Fruit fly (Drosophila melanogaster) Kc167 (cell line): ENCODE measurements around the gene Adss.

Experiments used
- Myc ChIP-seq: fragments of >200 bp; optimal IDR thresholded peaks from 2 replicates; lab custom pipeline; 2017; ENCODE audit warnings: missing external identifiers
- Sin3A ChIP-seq: fragments of >200 bp; optimal IDR thresholded peaks from 2 replicates; lab custom pipeline; 2018; ENCODE audit warnings: missing external identifiers
- h ChIP-seq: fragments of >200 bp; optimal IDR thresholded peaks from 3 replicates; lab custom pipeline; 2018; ENCODE audit warnings: missing external identifiers
- insv ChIP-seq: fragments of >200 bp; optimal IDR thresholded peaks from 3 replicates; lab custom pipeline; 2018; ENCODE audit warnings: missing external identifiers
- psq ChIP-seq: fragments of >200 bp; optimal IDR thresholded peaks from 2 replicates; lab custom pipeline; 2017; ENCODE audit warnings: missing external identifiers
- ttk ChIP-seq: sonication (Bioruptor generic); optimal IDR thresholded peaks from 2 replicates; lab custom pipeline; 2017; ENCODE audit warnings: missing external identifiers

The Adss gene

dm6 chr3R:20828520-20829415 lies 1.6 kb downstream of the Adss start:
- TF ChIP-seq h (lab: Kevin White, UChicago), result no peak
- TF ChIP-seq Sin3A (lab: Kevin White, UChicago), result no peak

- TF ChIP-seq h (lab: Kevin White, UChicago), result no peak
- no peak for TF ChIP-seq insv (lab: Kevin White, UChicago)
- no peak for TF ChIP-seq Myc
- no peak for TF ChIP-seq psq
- TF ChIP-seq ttk (lab: Kevin White, UChicago), result no peak
- no peak for TF ChIP-seq Sin3A (lab: Kevin White, UChicago)
Observed at dm6 chr3R:20826929-20827328, 3.5 kb downstream of the Adss start.

- TF ChIP-seq h (lab: Kevin White, UChicago) (no peak), insv (lab: Kevin White, UChicago) (no peak)
Observed at dm6 chr3R:20823704-20824454, 6.5 kb downstream of the Adss start, which contains the start of gene CG17272. TSS of gene CG17272 (minus strand) at chr3R:20824239.

dm6 chr3R:20821815-20822375 lies 8.5 kb downstream of the Adss start, which contains the start of the genes CG17271 and RpS20:
TSS of gene CG17271 (minus strand) at chr3R:20821848.
TSS of gene RpS20 (plus strand) at chr3R:20822181.
- no peak for TF ChIP-seq insv (lab: Kevin White, UChicago)

- TF ChIP-seq ttk (lab: Kevin White, UChicago) (no peak), Myc (no peak), Sin3A (lab: Kevin White, UChicago) (no peak), psq (no peak), insv (lab: Kevin White, UChicago) (no peak), h (lab: Kevin White, UChicago) (no peak)
Observed at dm6 chr3R:20818689-20819088, 11.7 kb downstream of the Adss start, which contains the start of gene CG17270. TSS of gene CG17270 (minus strand) at chr3R:20818929.

- TF ChIP-seq psq, result no peak
- TF ChIP-seq Myc, result no peak
- TF ChIP-seq insv (lab: Kevin White, UChicago), result no peak
- no peak for TF ChIP-seq ttk (lab: Kevin White, UChicago)
- no peak for TF ChIP-seq Sin3A (lab: Kevin White, UChicago)
Observed at dm6 chr3R:20818237-20818636, 12.1 kb downstream of the Adss start.

dm6 chr3R:20816008-20816407 lies 14.4 kb downstream of the Adss start, which contains the start of gene Fancd2:
TSS of gene Fancd2 (minus strand) at chr3R:20816190.
- TF ChIP-seq insv (lab: Kevin White, UChicago) (no peak), Sin3A (lab: Kevin White, UChicago) (no peak), h (lab: Kevin White, UChicago) (no peak), ttk (lab: Kevin White, UChicago) (no peak), psq (no peak), Myc (no peak)

- TF ChIP-seq h (lab: Kevin White, UChicago), result no peak
- no peak for TF ChIP-seq ttk (lab: Kevin White, UChicago)
- TF ChIP-seq Myc, result no peak
- TF ChIP-seq Sin3A (lab: Kevin White, UChicago), result no peak
- TF ChIP-seq psq, result no peak
- TF ChIP-seq insv (lab: Kevin White, UChicago), result no peak
Observed at dm6 chr3R:20802253-20802652, 28.1 kb downstream of the Adss start.

dm6 chr3R:20796949-20797348 lies 33.4 kb downstream of the Adss start:
- TF ChIP-seq ttk (lab: Kevin White, UChicago) (no peak), h (lab: Kevin White, UChicago) (no peak), insv (lab: Kevin White, UChicago) (no peak), Sin3A (lab: Kevin White, UChicago) (no peak)

dm6 chr3R:20791212-20791789 lies 39.1 kb downstream of the Adss start:
- TF ChIP-seq Sin3A (lab: Kevin White, UChicago) (no peak), Myc (no peak), psq (no peak), insv (lab: Kevin White, UChicago) (no peak), ttk (lab: Kevin White, UChicago) (no peak), h (lab: Kevin White, UChicago) (no peak)

dm6 chr3R:20790437-20790836 lies 39.9 kb downstream of the Adss start:
- no peak for TF ChIP-seq Sin3A (lab: Kevin White, UChicago)
- TF ChIP-seq psq, result no peak
- TF ChIP-seq insv (lab: Kevin White, UChicago), result no peak
- no peak for TF ChIP-seq ttk (lab: Kevin White, UChicago)
- TF ChIP-seq Myc, result no peak
- no peak for TF ChIP-seq h (lab: Kevin White, UChicago)

- TF ChIP-seq ttk (lab: Kevin White, UChicago), result no peak
- TF ChIP-seq Sin3A (lab: Kevin White, UChicago), result no peak
- TF ChIP-seq insv (lab: Kevin White, UChicago), result no peak
- no peak for TF ChIP-seq Myc
- TF ChIP-seq h (lab: Kevin White, UChicago), result no peak
- TF ChIP-seq psq, result no peak
Observed at dm6 chr3R:20788559-20788958, 41.8 kb downstream of the Adss start.
